Worm (Caenorhabditis elegans) whole organism, L2 larva: ENCODE results near the gene col-104.

Experiments used
- F13H6.1 ChIP-seq: sonication (generic microtip); optimal IDR thresholded peaks from 2 replicates; lab custom pipeline; 2016; ENCODE audit warnings: missing genetic modification characterization, missing compliant biosample characterization
- fos-1 ChIP-seq: fragments of 150-350 bp; optimal IDR thresholded peaks from 2 replicates; lab custom pipeline; 2014; ENCODE audit warnings: missing biosample characterization, missing genetic modification characterization
- nhr-11 ChIP-seq: fragments of 150-350 bp; optimal IDR thresholded peaks from 2 replicates; lab custom pipeline; 2014; ENCODE audit warnings: missing biosample characterization, missing genetic modification characterization
- nhr-12 ChIP-seq: fragments of 150-350 bp; optimal IDR thresholded peaks from 2 replicates; lab custom pipeline; 2014; ENCODE audit warnings: missing biosample characterization, missing genetic modification characterization

ce11 chrIV:1385915-1386314, 30.8 kb upstream of the col-104 start, which contains the start of gene nhr-41:
- TF ChIP-seq nhr-11 (no peak), fos-1 (no peak), F13H6.1 (tag; lab: Kevin White, UChicago) (no peak), nhr-12 (tag; lab: Kevin White, UChicago) (no peak)
